Fruit fly (Drosophila melanogaster) Kc167 (cell line): ENCODE results near the gene CG14983.

ENCODE experiments used
- Myc ChIP-seq: fragments of >200 bp; optimal IDR thresholded peaks from 2 replicates; lab custom pipeline; 2017; ENCODE audit warnings: missing external identifiers
- Sin3A ChIP-seq: fragments of >200 bp; optimal IDR thresholded peaks from 2 replicates; lab custom pipeline; 2018; ENCODE audit warnings: missing external identifiers
- h ChIP-seq: fragments of >200 bp; optimal IDR thresholded peaks from 3 replicates; lab custom pipeline; 2018; ENCODE audit warnings: missing external identifiers
- insv ChIP-seq: fragments of >200 bp; optimal IDR thresholded peaks from 3 replicates; lab custom pipeline; 2018; ENCODE audit warnings: missing external identifiers
- psq ChIP-seq: fragments of >200 bp; optimal IDR thresholded peaks from 2 replicates; lab custom pipeline; 2017; ENCODE audit warnings: missing external identifiers
- ttk ChIP-seq: sonication (Bioruptor generic); optimal IDR thresholded peaks from 2 replicates; lab custom pipeline; 2017; ENCODE audit warnings: missing external identifiers

The CG14983 gene

dm6 chr3L:3963979-3964378 lies 14.9 kb upstream of the CG14983 start:
- TF ChIP-seq Sin3A (lab: Kevin White, UChicago) = no peak
- no peak for TF ChIP-seq psq
- TF ChIP-seq Myc (lab: Kevin White, UChicago) = no peak
- TF ChIP-seq ttk (lab: Kevin White, UChicago) = no peak
- TF ChIP-seq insv (lab: Kevin White, UChicago) = no peak
- TF ChIP-seq h (lab: Kevin White, UChicago) = no peak

- TF ChIP-seq Sin3A (lab: Kevin White, UChicago) = no peak
- TF ChIP-seq insv (lab: Kevin White, UChicago) = no peak
- TF ChIP-seq h (lab: Kevin White, UChicago) = no peak
- no peak for TF ChIP-seq Myc (lab: Kevin White, UChicago)
- no peak for TF ChIP-seq ttk (lab: Kevin White, UChicago)
- no peak for TF ChIP-seq psq
Observed at dm6 chr3L:3960877-3961417, 11.8 kb upstream of the CG14983 start.

- TF ChIP-seq insv (lab: Kevin White, UChicago) (no peak), Myc (lab: Kevin White, UChicago) (no peak), psq (no peak), ttk (lab: Kevin White, UChicago) (no peak), Sin3A (lab: Kevin White, UChicago) (no peak), h (lab: Kevin White, UChicago) (no peak)
Observed at dm6 chr3L:3952468-3952867, 3.4 kb upstream of the CG14983 start, which contains the start of gene CG14984. CG14984 (minus strand) TSS chr3L:3952550.

- no peak for TF ChIP-seq insv (lab: Kevin White, UChicago)
- TF ChIP-seq Sin3A (lab: Kevin White, UChicago) = no peak
- TF ChIP-seq ttk (lab: Kevin White, UChicago) = no peak
- no peak for TF ChIP-seq Myc (lab: Kevin White, UChicago)
- TF ChIP-seq h (lab: Kevin White, UChicago) = no peak
- no peak for TF ChIP-seq psq
Observed at dm6 chr3L:3951875-3952274, 2.8 kb upstream of the CG14983 start.

dm6 chr3L:3947301-3947941 lies 1.7 kb downstream of the CG14983 start, which contains the start of gene CG10853:
CG10853 (plus strand) TSS chr3L:3947891.
- TF ChIP-seq h (lab: Kevin White, UChicago) = no peak
- TF ChIP-seq psq = no peak
- no peak for TF ChIP-seq ttk (lab: Kevin White, UChicago)

- no peak for TF ChIP-seq h (lab: Kevin White, UChicago)
- no peak for TF ChIP-seq psq
- TF ChIP-seq insv (lab: Kevin White, UChicago) = no peak
- TF ChIP-seq Myc (lab: Kevin White, UChicago) = no peak
- no peak for TF ChIP-seq ttk (lab: Kevin White, UChicago)
- TF ChIP-seq Sin3A (lab: Kevin White, UChicago) = no peak
Observed at dm6 chr3L:3942241-3943028, 6.7 kb downstream of the CG14983 start, which contains the start of the genes CG10863 and CG14982. CG10863 (minus strand) TSS chr3L:3942465. CG14982 (plus strand) TSS chr3L:3942710.

- TF ChIP-seq ttk (lab: Kevin White, UChicago) = no peak
- TF ChIP-seq insv (lab: Kevin White, UChicago) = no peak
Observed at dm6 chr3L:3940075-3940819, 8.9 kb downstream of the CG14983 start, which contains the start of gene CG12766. CG12766 (minus strand) TSS chr3L:3940125.

dm6 chr3L:3937806-3938205 lies 11.3 kb downstream of the CG14983 start, which contains the start of gene CG10866:
CG10866 (minus strand) TSS chr3L:3937992.
- no peak for TF ChIP-seq ttk (lab: Kevin White, UChicago)
- TF ChIP-seq psq = no peak
- no peak for TF ChIP-seq insv (lab: Kevin White, UChicago)
- no peak for TF ChIP-seq h (lab: Kevin White, UChicago)
- no peak for TF ChIP-seq Myc (lab: Kevin White, UChicago)
- no peak for TF ChIP-seq Sin3A (lab: Kevin White, UChicago)

- no peak for TF ChIP-seq ttk (lab: Kevin White, UChicago)
- TF ChIP-seq h (lab: Kevin White, UChicago) = no peak
- no peak for TF ChIP-seq psq
- TF ChIP-seq insv (lab: Kevin White, UChicago) = no peak
- TF ChIP-seq Sin3A (lab: Kevin White, UChicago) = no peak
- no peak for TF ChIP-seq Myc (lab: Kevin White, UChicago)
Observed at dm6 chr3L:3935567-3936207, 13.4 kb downstream of the CG14983 start, which contains the start of gene Eip63F-1. Eip63F-1 (minus strand) TSS chr3L:3935617.

dm6 chr3L:3934110-3934509 lies 15.0 kb downstream of the CG14983 start:
- TF ChIP-seq insv (lab: Kevin White, UChicago) (no peak), Myc (lab: Kevin White, UChicago) (no peak), psq (no peak), ttk (lab: Kevin White, UChicago) (no peak), h (lab: Kevin White, UChicago) (no peak), Sin3A (lab: Kevin White, UChicago) (no peak)
